Worm (Caenorhabditis elegans): ENCODE measurements around the gene Y17G7B.21.

The Y17G7B.21 gene

DNA sequence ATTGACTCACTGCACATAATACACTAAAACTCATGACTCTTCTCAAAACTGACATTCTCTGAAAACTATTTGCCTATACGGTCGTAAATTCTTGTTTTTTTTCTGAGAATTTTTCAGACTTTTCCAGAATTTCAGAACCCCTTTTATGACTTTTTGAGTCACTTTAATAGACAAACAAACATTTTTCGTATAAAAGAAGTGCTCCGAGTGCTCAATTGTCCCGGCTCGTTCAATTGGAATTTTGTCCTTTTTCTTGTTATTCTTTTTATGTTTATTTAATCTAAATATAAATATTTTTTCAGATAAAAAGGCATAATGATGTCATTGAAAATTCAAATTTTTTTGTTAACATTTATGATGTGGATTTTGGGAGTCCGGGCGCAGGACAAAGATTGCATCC, 21.4 kb upstream of the Y17G7B.21 start, which contains the start of gene Y17G7B.23:
Gene Y17G7B.23, plus strand, starts transcription at position 301 of the 400 bp plus-strand sequence.
- TF ChIP-seq ztf-3 (GFP tag; optimal IDR thresholded peaks at IDR 0.05), result no peak
- no peak for TF ChIP-seq F55B11.4 (tag; optimal IDR thresholded peaks at IDR 0.05; ENCODE audit: borderline replicate concordance, insufficient read depth)
- no peak for TF ChIP-seq B0336.3 (GFP tag; IDR thresholded peaks at IDR 0.05)
- no peak for TF ChIP-seq ccch-3 (GFP tag; optimal IDR thresholded peaks at IDR 0.05)
- TF ChIP-seq snpc-4 (GFP tag; optimal IDR thresholded peaks at IDR 0.05), result no peak
- no peak for TF ChIP-seq snpc-4 (tag; optimal IDR thresholded peaks at IDR 0.05)
- no peak for TF ChIP-seq ets-4 (GFP tag; optimal IDR thresholded peaks at IDR 0.05)
- no peak for TF ChIP-seq Y53F4B.3 (GFP tag; IDR thresholded peaks at IDR 0.05)
- TF ChIP-seq nfyb-1 (GFP tag; IDR thresholded peaks at IDR 0.05), result no peak
- no peak for TF ChIP-seq nhr-120 (GFP tag; IDR thresholded peaks at IDR 0.05)
- no peak for TF ChIP-seq nfya-2 (GFP tag; IDR thresholded peaks at IDR 0.05)
- no peak for TF ChIP-seq attf-6 (GFP tag; IDR thresholded peaks at IDR 0.05)

DNA sequence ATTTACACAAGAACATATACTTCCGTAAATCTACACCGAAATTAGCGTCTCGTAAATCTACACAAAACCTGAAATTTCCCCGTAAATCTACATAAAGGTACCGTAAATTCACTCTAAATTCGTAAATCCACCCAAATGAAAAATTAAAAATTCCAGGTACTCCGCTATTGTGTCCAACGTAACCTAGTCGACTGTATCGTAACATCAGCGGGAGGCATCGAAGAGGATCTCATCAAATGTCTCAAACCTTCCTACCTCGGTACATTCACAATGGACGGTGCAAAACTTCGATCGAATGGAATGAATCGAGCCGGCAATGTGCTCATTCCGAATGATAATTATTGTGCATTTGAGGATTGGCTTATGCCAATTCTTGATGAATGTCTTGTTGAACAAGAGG, 17.5 kb upstream of the Y17G7B.21 start:
- no peak for TF ChIP-seq mes-4 (tag; optimal IDR thresholded peaks at IDR 0.05)
- no peak for TF ChIP-seq let-526 (GFP tag; IDR thresholded peaks at IDR 0.05)
- no peak for TF ChIP-seq F10E7.11 (tag; optimal IDR thresholded peaks at IDR 0.05)
- TF ChIP-seq bed-2 (GFP tag; IDR thresholded peaks at IDR 0.05), result no peak
- TF ChIP-seq nhr-27 (tag; optimal IDR thresholded peaks at IDR 0.05), result no peak
- TF ChIP-seq pbrm-1 (GFP tag; IDR thresholded peaks at IDR 0.05), result no peak

DNA sequence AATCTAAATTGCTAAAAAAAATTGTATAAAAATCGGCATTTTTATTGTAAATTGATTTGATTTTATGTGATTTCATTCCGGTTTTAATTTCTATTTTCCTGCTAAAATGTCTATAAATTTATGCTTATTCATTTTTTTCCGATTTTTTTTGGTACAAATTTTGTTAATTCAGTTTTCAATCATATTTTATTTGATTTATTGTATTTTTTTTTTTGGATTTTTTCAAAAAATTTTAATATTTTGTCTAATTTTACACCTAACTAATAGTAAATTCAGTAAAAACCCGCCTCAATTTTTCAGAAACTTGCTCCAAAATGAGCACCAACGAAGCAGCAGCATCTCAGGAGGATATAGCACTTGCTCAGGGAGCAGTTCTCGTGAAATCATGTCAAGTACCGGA, 15.2 kb upstream of the Y17G7B.21 start, which contains the start of gene dhps-1:
Gene dhps-1, plus strand, starts transcription at position 301 of the 400 bp plus-strand sequence.
- TF ChIP-seq nhr-120 (GFP tag; IDR thresholded peaks at IDR 0.05) (no peak), egrh-3 (GFP tag; IDR thresholded peaks at IDR 0.05) (no peak), egl-44 (GFP tag; IDR thresholded peaks at IDR 0.05) (no peak), Y67H2A.10 (GFP tag; conservative IDR thresholded peaks at IDR 0.05) (no peak), cebp-1 (GFP tag; IDR thresholded peaks at IDR 0.05) (no peak), cebp-1 (tag; optimal IDR thresholded peaks at IDR 0.05) (no peak), ZK185.1 (tag; optimal IDR thresholded peaks at IDR 0.05; ENCODE audit: poor library complexity, severe bottlenecking) (no peak), C17E4.6 (GFP tag; IDR thresholded peaks at IDR 0.05) (no peak), atf-7 (tag; optimal IDR thresholded peaks at IDR 0.05) (no peak), ztf-26 (tag; optimal IDR thresholded peaks at IDR 0.05) (no peak), gei-17 (GFP tag; optimal IDR thresholded peaks at IDR 0.05) (no peak), ceh-27 (GFP tag; optimal IDR thresholded peaks at IDR 0.05) (no peak)

DNA sequence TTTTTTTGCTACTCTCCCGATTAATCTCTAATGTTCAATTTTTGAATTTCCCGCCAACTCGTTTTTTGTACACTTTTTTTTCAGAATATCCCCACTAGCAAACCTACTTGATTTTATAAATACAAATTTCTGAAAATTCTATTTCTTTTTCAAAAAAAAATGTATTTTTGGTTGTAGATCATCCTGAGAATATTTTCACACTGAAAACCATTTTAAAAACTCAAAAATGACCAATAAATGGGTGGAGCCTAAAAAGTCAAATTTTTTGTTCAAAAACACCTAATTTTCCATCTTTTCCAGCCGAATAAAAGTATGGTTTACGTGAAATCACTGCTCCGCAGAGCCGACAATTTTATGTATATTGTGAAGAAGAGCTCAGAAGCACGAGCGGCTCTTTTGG, 11.3 kb upstream of the Y17G7B.21 start, which contains the start of gene Y17G7B.3:
Gene Y17G7B.3, plus strand, starts transcription at position 301 of the 400 bp plus-strand sequence.
- TF ChIP-seq tlf-1 (GFP tag; optimal IDR thresholded peaks at IDR 0.05), result no peak
- no peak for TF ChIP-seq hmg-1.2 (GFP tag; IDR thresholded peaks at IDR 0.05)
- no peak for TF ChIP-seq lag-1 (GFP tag; IDR thresholded peaks at IDR 0.05)
- TF ChIP-seq gei-17 (GFP tag; optimal IDR thresholded peaks at IDR 0.05), result no peak
- no peak for TF ChIP-seq attf-6 (GFP tag; IDR thresholded peaks at IDR 0.05)
- TF ChIP-seq ceh-40 (GFP tag; IDR thresholded peaks at IDR 0.05), result no peak
- TF ChIP-seq K12H6.12 (tag; optimal IDR thresholded peaks at IDR 0.05), result no peak
- no peak for TF ChIP-seq sptf-2 (GFP tag; optimal IDR thresholded peaks at IDR 0.05)
- TF ChIP-seq unc-62 (GFP tag; optimal IDR thresholded peaks at IDR 0.05), result no peak
- no peak for TF ChIP-seq nfyb-1 (GFP tag; IDR thresholded peaks at IDR 0.05)
- no peak for TF ChIP-seq snpc-1.1 (tag; optimal IDR thresholded peaks at IDR 0.05; ENCODE audit: insufficient read depth)

Measured in whole organism, young adult.